Fruit fly (Drosophila melanogaster) whole organism, adult: ENCODE results near the gene CG5592.

Experiments
- CG11617 ChIP-seq: fragments of 200-800 bp; sonication (Bioruptor generic); optimal IDR thresholded peaks from 2 replicates; lab custom pipeline; 2017; ENCODE audit warnings: mild to moderate bottlenecking, missing biosample characterization, missing genetic modification reagents, missing genetic modification characterization
- CG12768 ChIP-seq: fragments of 200-800 bp; sonication (Bioruptor generic); optimal IDR thresholded peaks from 2 replicates; lab custom pipeline; 2017; ENCODE audit warnings: missing biosample characterization, missing genetic modification characterization, mild to moderate bottlenecking, moderate library complexity, missing genetic modification reagents
- CG1620 ChIP-seq: fragments of 200-800 bp; sonication (Bioruptor generic); optimal IDR thresholded peaks from 2 replicates; lab custom pipeline; 2016; ENCODE audit warnings: missing biosample characterization, missing genetic modification characterization
- CG5204 ChIP-seq: fragments of 200-800 bp; sonication (Bioruptor generic); optimal IDR thresholded peaks from 2 replicates; lab custom pipeline; 2016; ENCODE audit warnings: missing biosample characterization, missing genetic modification characterization
- CG7101 ChIP-seq: fragments of 200-800 bp; sonication (Bioruptor generic); optimal IDR thresholded peaks from 2 replicates; lab custom pipeline; 2018; ENCODE audit warnings: missing biosample characterization, mild to moderate bottlenecking, missing genetic modification characterization, moderate library complexity
- Clk ChIP-seq: fragments of 200-800 bp; sonication (Bioruptor generic); optimal IDR thresholded peaks from 2 replicates; lab custom pipeline; 2017; ENCODE audit warnings: missing biosample characterization, missing genetic modification characterization
- Mnt ChIP-seq: fragments of 200-800 bp; sonication (Bioruptor generic); optimal IDR thresholded peaks from 2 replicates; lab custom pipeline; 2016; ENCODE audit warnings: missing biosample characterization, mild to moderate bottlenecking, missing genetic modification characterization
- bab1 ChIP-seq: fragments of 200-800 bp; sonication (Bioruptor generic); optimal IDR thresholded peaks from 3 replicates; lab custom pipeline; 2019; ENCODE audit warnings: missing biosample characterization, mild to moderate bottlenecking, missing genetic modification characterization, moderate library complexity
- cic ChIP-seq: fragments of 200-800 bp; sonication (Bioruptor generic); optimal IDR thresholded peaks from 2 replicates; lab custom pipeline; 2017; ENCODE audit warnings: missing biosample characterization, mild to moderate bottlenecking, missing genetic modification characterization, moderate library complexity
- kay ChIP-seq: fragments of 200-800 bp; sonication (Bioruptor generic); peaks from one replicate; lab custom pipeline; 2016; ENCODE audit warnings: missing biosample characterization, missing genetic modification characterization, borderline replicate concordance
- ovo ChIP-seq: fragments of 200-800 bp; sonication (Bioruptor generic); optimal IDR thresholded peaks from 2 replicates; lab custom pipeline; 2016; ENCODE audit warnings: missing biosample characterization, missing genetic modification characterization
- tj ChIP-seq: fragments of 200-800 bp; sonication (Bioruptor generic); optimal IDR thresholded peaks from 3 replicates; lab custom pipeline; 2017; ENCODE audit warnings: missing biosample characterization, mild to moderate bottlenecking, missing genetic modification characterization, moderate library complexity

- TF ChIP-seq CG12768 (GFP tag; lab: Kevin White, UChicago) = no peak
- TF ChIP-seq Clk (GFP tag; lab: Kevin White, UChicago) = no peak
- TF ChIP-seq CG11617 (GFP tag; lab: Kevin White, UChicago) = no peak
- no peak for TF ChIP-seq cic (GFP tag; lab: Kevin White, UChicago)
- TF ChIP-seq Mnt (GFP tag; lab: Kevin White, UChicago) = no peak
- TF ChIP-seq kay (GFP tag; lab: Kevin White, UChicago) = no peak
- no peak for TF ChIP-seq CG5204
- no peak for TF ChIP-seq CG1620 (GFP tag; lab: Kevin White, UChicago)
- TF ChIP-seq ovo (GFP tag; lab: Kevin White, UChicago) = no peak
- no peak for TF ChIP-seq bab1 (GFP tag; lab: Kevin White, UChicago)
- TF ChIP-seq CG7101 (tag; lab: Kevin White, UChicago) = no peak
- no peak for TF ChIP-seq tj (GFP tag; lab: Kevin White, UChicago)
Measured at dm6 chr3L:5848929-5849328, 48.5 kb upstream of the CG5592 start.
